Worm (Caenorhabditis elegans) whole organism, dauer: ENCODE measurements around the gene F08G12.11.

ENCODE experiments used
- unc-62 ChIP-seq: sonication (generic microtip); optimal IDR thresholded peaks from 2 replicates; lab custom pipeline; 2017; ENCODE audit warnings: missing biosample characterization, missing genetic modification reagents, missing genetic modification characterization

F08G12.11 gene

ce11 chrX:11264715-11265114, 50.7 kb downstream of the F08G12.11 start:
- TF ChIP-seq unc-62 (GFP tag; lab: Kevin White, UChicago): no peak
